Fruit fly (Drosophila melanogaster) Kc167 (cell line): ENCODE data around the gene spz3.

Source experiments
- Myc ChIP-seq: fragments of >200 bp; optimal IDR thresholded peaks from 2 replicates; lab custom pipeline; 2017; ENCODE audit warnings: missing external identifiers
- Sin3A ChIP-seq: fragments of >200 bp; optimal IDR thresholded peaks from 2 replicates; lab custom pipeline; 2018; ENCODE audit warnings: missing external identifiers
- insv ChIP-seq: fragments of >200 bp; optimal IDR thresholded peaks from 3 replicates; lab custom pipeline; 2018; ENCODE audit warnings: missing external identifiers
- psq ChIP-seq: fragments of >200 bp; optimal IDR thresholded peaks from 2 replicates; lab custom pipeline; 2017; ENCODE audit warnings: missing external identifiers

dm6 chr2L:7855108-7855507 lies 24.2 kb downstream of the spz3 start, which contains the start of gene CG14535:
- TF ChIP-seq Myc (lab: Kevin White, UChicago) (no peak), psq (no peak), Sin3A (lab: Kevin White, UChicago) (no peak), insv (lab: Kevin White, UChicago) (no peak)
